Fruit fly (Drosophila melanogaster) whole organism, wandering third instar larva: Measurements from ENCODE around the gene wrd.

ENCODE experiments used
- Abd-B ChIP-seq: fragments of >200 bp; optimal IDR thresholded peaks from 2 replicates; lab custom pipeline; 2017; ENCODE audit warnings: missing biosample characterization, missing genetic modification characterization
- CG32264 ChIP-seq: fragments of 200-800 bp; sonication (Bioruptor generic); optimal IDR thresholded peaks from 2 replicates; lab custom pipeline; 2016; ENCODE audit warnings: missing biosample characterization, missing genetic modification characterization
- CG9705 ChIP-seq: fragments of 200-800 bp; sonication (Bioruptor generic); optimal IDR thresholded peaks from 2 replicates; lab custom pipeline; 2018; ENCODE audit warnings: missing biosample characterization, mild to moderate bottlenecking, missing genetic modification characterization
- CrebA ChIP-seq: fragments of 200-800 bp; sonication (Bioruptor generic); optimal IDR thresholded peaks from 2 replicates; lab custom pipeline; 2016; ENCODE audit warnings: missing biosample characterization, mild to moderate bottlenecking, missing genetic modification characterization, borderline replicate concordance
- Dfd ChIP-seq: fragments of >200 bp; optimal IDR thresholded peaks from 2 replicates; lab custom pipeline; 2017; ENCODE audit warnings: missing biosample characterization, missing genetic modification characterization
- Dif ChIP-seq: fragments of 200-275, 200-300 bp; sonication (Bioruptor generic); optimal IDR thresholded peaks from 2 replicates; lab custom pipeline; 2018; ENCODE audit warnings: missing biosample characterization, missing genetic modification characterization; ENCODE audit not compliant: partially characterized antibody
- GATAd ChIP-seq: sonication (Bioruptor generic); optimal IDR thresholded peaks from 2 replicates; lab custom pipeline; 2016; ENCODE audit warnings: missing biosample characterization, missing genetic modification characterization
- HLH106 ChIP-seq: fragments of 200-800 bp; optimal IDR thresholded peaks from 3 replicates; lab custom pipeline; 2019; ENCODE audit warnings: missing biosample characterization, mild to moderate bottlenecking, missing genetic modification characterization, moderate library complexity
- Hnf4 ChIP-seq: fragments of 200-800 bp; sonication (Bioruptor generic); optimal IDR thresholded peaks from 2 replicates; lab custom pipeline; 2016; ENCODE audit warnings: missing biosample characterization, mild to moderate bottlenecking, missing genetic modification characterization
- Hr78 ChIP-seq: fragments of >200 bp; optimal IDR thresholded peaks from 2 replicates; lab custom pipeline; 2017; ENCODE audit warnings: missing biosample characterization, missing genetic modification characterization
- Hr83 ChIP-seq: fragments of 200-300 bp; sonication (Bioruptor generic); optimal IDR thresholded peaks from 2 replicates; lab custom pipeline; 2016; ENCODE audit warnings: missing biosample characterization, mild to moderate bottlenecking, missing genetic modification characterization, moderate library complexity; ENCODE audit not compliant: poor library complexity, severe bottlenecking
- Jra ChIP-seq: sonication (Bioruptor generic); optimal IDR thresholded peaks from 2 replicates; lab custom pipeline; 2016; ENCODE audit warnings: missing biosample characterization, missing genetic modification characterization
- Mio ChIP-seq: sonication (Bioruptor generic); optimal IDR thresholded peaks from 2 replicates; lab custom pipeline; 2016; ENCODE audit warnings: missing biosample characterization, missing genetic modification characterization
- Myc ChIP-seq: fragments of >200 bp; optimal IDR thresholded peaks from 2 replicates; lab custom pipeline; 2017
- N ChIP-seq: fragments of >200 bp; optimal IDR thresholded peaks from 2 replicates; lab custom pipeline; 2018; ENCODE audit warnings: missing biosample characterization, missing external identifiers, missing genetic modification characterization
- OdsH ChIP-seq: fragments of 200-800 bp; sonication (Bioruptor generic); optimal IDR thresholded peaks from 2 replicates; lab custom pipeline; 2016; ENCODE audit warnings: missing biosample characterization, mild to moderate bottlenecking, missing genetic modification characterization
- Rel ChIP-seq, 2 experiments: fragments of 200-800 bp; sonication (Bioruptor generic) in 1 of 2; optimal IDR thresholded peaks; 2 replicates in 1 of 2; 3 replicates in 1 of 2; lab custom pipeline; 2016 to 2019; ENCODE audit warnings: mild to moderate bottlenecking in 2 of 2, missing biosample characterization in 2 of 2, missing genetic modification characterization in 2 of 2, moderate library complexity in 1 of 2
- Sp1 ChIP-seq: fragments of 200-800 bp; sonication (Bioruptor generic); optimal IDR thresholded peaks from 3 replicates; lab custom pipeline; 2019; ENCODE audit warnings: missing biosample characterization, mild to moderate bottlenecking, missing genetic modification characterization, moderate library complexity
- Vsx2 ChIP-seq: fragments of 200-300, 225-300 bp; sonication (Bioruptor generic); optimal IDR thresholded peaks from 2 replicates; lab custom pipeline; 2018; ENCODE audit warnings: missing biosample characterization, missing genetic modification characterization; ENCODE audit not compliant: partially characterized antibody
- br ChIP-seq: fragments of 200-800 bp; sonication (Bioruptor generic); optimal IDR thresholded peaks from 2 replicates; lab custom pipeline; 2016; ENCODE audit warnings: missing biosample characterization, missing genetic modification characterization
- brk ChIP-seq: fragments of 200-800 bp; sonication (Bioruptor generic); optimal IDR thresholded peaks from 2 replicates; lab custom pipeline; 2016; ENCODE audit warnings: missing biosample characterization, mild to moderate bottlenecking, missing genetic modification characterization
- dl ChIP-seq, 2 experiments: fragments of 175-275, 200-275 bp in 1 of 2; fragments of 200-275 bp in 1 of 2; sonication (Bioruptor generic); optimal IDR thresholded peaks; lab custom pipeline; 2018; ENCODE audit warnings: mild to moderate bottlenecking in 2 of 2, missing biosample characterization in 2 of 2, missing genetic modification characterization in 2 of 2, moderate library complexity in 2 of 2; ENCODE audit not compliant: partially characterized antibody in 2 of 2, insufficient read depth in 1 of 2
- dmrt93B ChIP-seq: fragments of 200-800 bp; sonication (Bioruptor generic); optimal IDR thresholded peaks from 2 replicates; lab custom pipeline; 2018; ENCODE audit warnings: missing biosample characterization, mild to moderate bottlenecking, missing genetic modification characterization
- dsf ChIP-seq: sonication (Bioruptor generic); optimal IDR thresholded peaks from 2 replicates; lab custom pipeline; 2016; ENCODE audit warnings: missing biosample characterization, missing genetic modification characterization, borderline replicate concordance
- ey ChIP-seq: fragments of 200-800 bp; sonication (Bioruptor generic); optimal IDR thresholded peaks from 2 replicates; lab custom pipeline; 2016; ENCODE audit warnings: missing biosample characterization, missing genetic modification characterization
- foxo ChIP-seq, 2 experiments: fragments of 200-800 bp; sonication (Bioruptor generic); optimal IDR thresholded peaks; 2 replicates in 1 of 2; 3 replicates in 1 of 2; lab custom pipeline; 2016 to 2017; ENCODE audit warnings: missing biosample characterization in 2 of 2, missing genetic modification characterization in 2 of 2
- fru ChIP-seq: fragments of 200-800 bp; sonication (Bioruptor generic); optimal IDR thresholded peaks from 3 replicates; lab custom pipeline; 2016; ENCODE audit warnings: missing biosample characterization, mild to moderate bottlenecking, missing genetic modification characterization
- h ChIP-seq: fragments of 200-800 bp; sonication (Bioruptor generic); optimal IDR thresholded peaks from 3 replicates; lab custom pipeline; 2016; ENCODE audit warnings: missing biosample characterization, mild to moderate bottlenecking, missing genetic modification characterization
- jim ChIP-seq: fragments of 175-275, 200-325 bp; sonication (Bioruptor generic); optimal IDR thresholded peaks from 2 replicates; lab custom pipeline; 2016; ENCODE audit warnings: missing biosample characterization, mild to moderate bottlenecking, missing genetic modification characterization
- lola ChIP-seq: fragments of >200 bp; optimal IDR thresholded peaks from 2 replicates; lab custom pipeline; 2017; ENCODE audit warnings: missing biosample characterization, missing genetic modification characterization
- pan ChIP-seq: fragments of >200 bp; optimal IDR thresholded peaks from 2 replicates; lab custom pipeline; 2017
- psq ChIP-seq: fragments of 200-800 bp; sonication (Bioruptor generic); optimal IDR thresholded peaks from 3 replicates; lab custom pipeline; 2017; ENCODE audit warnings: missing biosample characterization, mild to moderate bottlenecking, missing genetic modification characterization, moderate library complexity
- rgr ChIP-seq: fragments of 200-800 bp; sonication (Bioruptor generic); optimal IDR thresholded peaks from 3 replicates; lab custom pipeline; 2016; ENCODE audit warnings: missing biosample characterization, mild to moderate bottlenecking, missing genetic modification characterization
- sage ChIP-seq: fragments of 200-800 bp; sonication (Bioruptor generic); optimal IDR thresholded peaks from 2 replicates; lab custom pipeline; 2016; ENCODE audit warnings: missing biosample characterization, mild to moderate bottlenecking, missing genetic modification characterization
- sv ChIP-seq: fragments of 200-800 bp; sonication (Bioruptor generic); optimal IDR thresholded peaks from 3 replicates; lab custom pipeline; 2016; ENCODE audit warnings: missing biosample characterization, missing genetic modification characterization
- tai ChIP-seq: sonication (Bioruptor generic); optimal IDR thresholded peaks from 2 replicates; lab custom pipeline; 2016; ENCODE audit warnings: missing biosample characterization, missing genetic modification characterization
- usp ChIP-seq: fragments of >200 bp; optimal IDR thresholded peaks from 2 replicates; lab custom pipeline; 2017; ENCODE audit warnings: missing biosample characterization, missing genetic modification characterization
- woc ChIP-seq: sonication (Bioruptor generic); optimal IDR thresholded peaks from 2 replicates; lab custom pipeline; 2016; ENCODE audit warnings: missing biosample characterization, mild to moderate bottlenecking, missing genetic modification characterization

Gene wrd

dm6 chr3R:18196991-18197801 is 29.6 kb downstream of the wrd start (continued):
- TF ChIP-seq Vsx2 (GFP tag; lab: Kevin White, UChicago) (peak; percentile 92), fru (GFP tag; lab: Kevin White, UChicago) (peak; percentile 68), Hr83 (GFP tag; lab: Kevin White, UChicago) (peak; percentile 77), dmrt93B (GFP tag; lab: Kevin White, UChicago) (peak; percentile 56), br (GFP tag; lab: Kevin White, UChicago) (no peak), h (peak; percentile 63)

- peak; percentile 34 for TF ChIP-seq woc
- no peak for TF ChIP-seq Rel (GFP tag; optimal IDR thresholded peaks at IDR 0.05; lab: Kevin White, UChicago)
- TF ChIP-seq Rel (tag; optimal IDR thresholded peaks at IDR 0.05; lab: Kevin White, UChicago) = no peak
- TF ChIP-seq CrebA (GFP tag; lab: Kevin White, UChicago) = no peak
These were observed 30.2 kb downstream of the wrd start for dm6 chr3R:18197802-18198148.

- TF ChIP-seq Mio = no peak
- TF ChIP-seq brk (GFP tag; lab: Kevin White, UChicago) = peak; percentile 83
- TF ChIP-seq tai (GFP tag; lab: Kevin White, UChicago) = no peak
- peak; percentile 37 to 76 for TF ChIP-seq foxo (GFP tag; optimal IDR thresholded peaks at IDR 0.05; lab: Kevin White, UChicago)
- TF ChIP-seq pan (lab: Kevin White, UChicago) = no peak
- TF ChIP-seq usp (GFP tag; lab: Kevin White, UChicago) = no peak
- peak; percentile 28 for TF ChIP-seq N (GFP tag; lab: Kevin White, UChicago)
- peak; percentile 64 for TF ChIP-seq dsf (GFP tag; lab: Kevin White, UChicago)
- TF ChIP-seq CG9705 (GFP tag; lab: Kevin White, UChicago) = no peak
- TF ChIP-seq lola (GFP tag; lab: Kevin White, UChicago) = no peak
- TF ChIP-seq Hnf4 (GFP tag; lab: Kevin White, UChicago) = peak; percentile 38
- no peak for TF ChIP-seq Dfd (GFP tag; lab: Kevin White, UChicago)
- peak; percentile 8 for TF ChIP-seq CG32264 (GFP tag; lab: Kevin White, UChicago)
- TF ChIP-seq fru (GFP tag; lab: Kevin White, UChicago) = peak; percentile 66
- TF ChIP-seq sv = no peak
- TF ChIP-seq woc = no peak
- TF ChIP-seq Rel (GFP tag; optimal IDR thresholded peaks at IDR 0.05; lab: Kevin White, UChicago) = peak; percentile 80
- TF ChIP-seq Rel (tag; optimal IDR thresholded peaks at IDR 0.05; lab: Kevin White, UChicago) = no peak
- peak; percentile 57 for TF ChIP-seq br (GFP tag; lab: Kevin White, UChicago)
- no peak for TF ChIP-seq psq (GFP tag; lab: Kevin White, UChicago)
- TF ChIP-seq GATAd (GFP tag; lab: Kevin White, UChicago) = no peak
- TF ChIP-seq Myc (lab: Kevin White, UChicago) = no peak
- TF ChIP-seq dl (GFP tag; optimal IDR thresholded peaks at IDR 0.05; lab: Kevin White, UChicago; ENCODE audit: insufficient read depth in 1 of 2, partially characterized antibody in 2 of 2) = peak; percentile 95 to 98
- TF ChIP-seq sage (GFP tag; lab: Kevin White, UChicago) = peak; percentile 65
- peak; percentile 96 for TF ChIP-seq Vsx2 (GFP tag; lab: Kevin White, UChicago)
- TF ChIP-seq Hr78 = no peak
- peak; percentile 10 for TF ChIP-seq HLH106
- TF ChIP-seq Jra (GFP tag; lab: Kevin White, UChicago) = peak; percentile 63
- no peak for TF ChIP-seq jim (GFP tag; lab: Kevin White, UChicago)
- TF ChIP-seq rgr = peak; percentile 63
- TF ChIP-seq Abd-B (GFP tag; lab: Kevin White, UChicago) = no peak
- TF ChIP-seq Sp1 (GFP tag; lab: Kevin White, UChicago) = peak; percentile 54
- TF ChIP-seq Dif (GFP tag; lab: Kevin White, UChicago) = peak; percentile 99
- TF ChIP-seq dmrt93B (GFP tag; lab: Kevin White, UChicago) = no peak
- TF ChIP-seq Hr83 (GFP tag; lab: Kevin White, UChicago) = peak; percentile 69
- TF ChIP-seq OdsH (GFP tag; lab: Kevin White, UChicago) = peak; percentile 52
- no peak for TF ChIP-seq CrebA (GFP tag; lab: Kevin White, UChicago)
- TF ChIP-seq h = peak; percentile 80
- TF ChIP-seq ey (GFP tag; lab: Kevin White, UChicago) = no peak
These were observed 31.1 kb downstream of the wrd start for dm6 chr3R:18198518-18199118.
